Fruit fly (Drosophila melanogaster) whole organism, embryonic: ENCODE results near the gene CG15414.

ENCODE experiments used
- Bdp1 ChIP-seq: fragments of 200-800 bp; sonication (Bioruptor generic); optimal IDR thresholded peaks from 3 replicates; lab custom pipeline; 2016; ENCODE audit warnings: missing biosample characterization, missing genetic modification characterization
- CG15601 ChIP-seq: fragments of 200-800 bp; sonication (Bioruptor generic); optimal IDR thresholded peaks from 3 replicates; lab custom pipeline; 2019; ENCODE audit warnings: missing biosample characterization, mild to moderate bottlenecking, missing genetic modification characterization, moderate library complexity
- CG2120 ChIP-seq: fragments of 200-800 bp; sonication (Bioruptor generic); optimal IDR thresholded peaks from 3 replicates; lab custom pipeline; 2016; ENCODE audit warnings: missing biosample characterization, missing genetic modification characterization
- CG8478 ChIP-seq: fragments of >200 bp; optimal IDR thresholded peaks from 2 replicates; lab custom pipeline; 2018
- Dll ChIP-seq: fragments of 200-800 bp; sonication (Bioruptor generic); IDR thresholded peaks from 4 replicates; pipeline ENCODE4 v1.3.6; 2022; ENCODE audit warnings: missing biosample characterization, missing genetic modification characterization; ENCODE audit not compliant: partially characterized antibody
- Hr78 ChIP-seq, 2 experiments: fragments of 200-800 bp in 1 of 2; fragments of >200 bp in 1 of 2; sonication (Bioruptor generic) in 1 of 2; optimal IDR thresholded peaks; 2 replicates each; lab custom pipeline; 2017 to 2019; ENCODE audit warnings: missing biosample characterization in 2 of 2, missing genetic modification characterization in 2 of 2, mild to moderate bottlenecking in 1 of 2, moderate library complexity in 1 of 2
- Nf-YC ChIP-seq: fragments of 200-800 bp; optimal IDR thresholded peaks from 3 replicates; lab custom pipeline; 2019; ENCODE audit warnings: missing biosample characterization, mild to moderate bottlenecking, missing genetic modification characterization, moderate library complexity
- Rx ChIP-seq: fragments of 200-800 bp; sonication (Bioruptor generic); IDR thresholded peaks from 2 replicates; pipeline ENCODE4 v1.3.6; 2022; ENCODE audit warnings: missing biosample characterization, missing genetic modification characterization
- gsb ChIP-seq: fragments of 200-800 bp; sonication (Bioruptor generic); IDR thresholded peaks from 2 replicates; pipeline ENCODE4 v1.3.6; 2022; ENCODE audit warnings: missing biosample characterization, missing genetic modification characterization
- jing ChIP-seq: fragments of 200-800 bp; sonication (Bioruptor generic); optimal IDR thresholded peaks from 2 replicates; lab custom pipeline; 2018; ENCODE audit warnings: missing biosample characterization, mild to moderate bottlenecking, missing genetic modification characterization
- tna ChIP-seq: fragments of 200-800 bp; sonication (Bioruptor generic); IDR thresholded peaks from 2 replicates; pipeline ENCODE4 v1.3.6; 2022; ENCODE audit warnings: missing biosample characterization, missing genetic modification characterization; ENCODE audit not compliant: partially characterized antibody
- trem ChIP-seq: fragments of 200-800 bp; optimal IDR thresholded peaks from 3 replicates; lab custom pipeline; 2019; ENCODE audit warnings: missing biosample characterization, mild to moderate bottlenecking, missing genetic modification characterization, moderate library complexity
- usp ChIP-seq: fragments of >200 bp; optimal IDR thresholded peaks from 2 replicates; lab custom pipeline; 2017; ENCODE audit warnings: missing biosample characterization, missing genetic modification characterization
- zen ChIP-seq: fragments of 200-800 bp; sonication (Bioruptor generic); optimal IDR thresholded peaks from 3 replicates; lab custom pipeline; 2018; ENCODE audit warnings: missing biosample characterization, mild to moderate bottlenecking, missing genetic modification characterization, moderate library complexity

DNA sequence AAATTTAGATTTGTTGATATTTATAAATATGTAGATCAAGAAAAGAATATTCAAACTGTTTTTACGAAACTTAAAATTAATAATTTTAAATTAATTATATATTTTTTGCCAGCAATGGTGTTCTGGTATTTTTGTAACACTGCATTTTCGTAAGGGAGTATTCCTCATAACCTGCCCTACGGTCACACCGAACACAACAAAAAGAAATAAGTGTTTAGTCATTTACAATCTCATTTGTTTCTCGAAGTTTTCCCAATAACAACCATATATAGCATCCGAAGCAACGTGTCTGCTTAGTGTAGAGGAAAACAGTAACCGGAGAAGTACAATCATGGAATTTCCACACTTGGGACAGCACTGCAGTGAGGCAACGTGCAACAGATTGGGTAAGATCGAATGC is 38.6 kb downstream of the CG15414 start, which contains the start of gene CG12795:
- TF ChIP-seq zen (no peak), Bdp1 (no peak), usp (GFP tag; lab: Kevin White, UChicago) (no peak), Dll (no peak), gsb (GFP tag; lab: Robert Waterston, UW) (no peak), CG15601 (tag; lab: Kevin White, UChicago) (no peak), tna (GFP tag; lab: Robert Waterston, UW) (no peak), Hr78 (GFP tag; optimal IDR thresholded peaks at IDR 0.05; lab: Kevin White, UChicago) (no peak), Rx (GFP tag; lab: Robert Waterston, UW) (no peak), CG8478 (lab: Kevin White, UChicago) (no peak), trem (tag; lab: Kevin White, UChicago) (peak; percentile 29), CG2120 (GFP tag; lab: Kevin White, UChicago) (no peak), Nf-YC (tag; lab: Kevin White, UChicago) (no peak), jing (GFP tag; lab: Kevin White, UChicago) (no peak)
